Fruit fly (Drosophila melanogaster) whole organism, embryonic: ENCODE measurements around the gene CG10195.

Experiments used
- Antp ChIP-seq: fragments of 200-800 bp; sonication (Bioruptor generic); optimal IDR thresholded peaks from 3 replicates; lab custom pipeline; 2016; ENCODE audit warnings: missing biosample characterization, missing genetic modification characterization
- B-H1 ChIP-seq: fragments of 200-800 bp; sonication (Bioruptor generic); IDR thresholded peaks from 3 replicates; pipeline ENCODE4 v1.3.6; 2022; ENCODE audit warnings: missing biosample characterization, missing genetic modification characterization
- C15 ChIP-seq: fragments of 200-800 bp; sonication (Bioruptor generic); IDR thresholded peaks from 3 replicates; pipeline ENCODE4 v1.3.6; 2022; ENCODE audit warnings: missing biosample characterization, missing genetic modification characterization
- CG1024 ChIP-seq: fragments of 200-800 bp; sonication (Bioruptor generic); IDR thresholded peaks from 2 replicates; pipeline ENCODE4 v1.3.6; 2022; ENCODE audit warnings: missing biosample characterization, missing genetic modification characterization
- CG11695 ChIP-seq: fragments of 200-800 bp; sonication (Bioruptor generic); IDR thresholded peaks from 3 replicates; pipeline ENCODE4 v1.3.6; 2022; ENCODE audit warnings: missing biosample characterization, missing genetic modification characterization
- CG11696 ChIP-seq: fragments of 200-800 bp; sonication (Bioruptor generic); IDR thresholded peaks from 2 replicates; pipeline ENCODE4 v1.3.6; 2022; ENCODE audit warnings: missing biosample characterization, missing genetic modification characterization
- CG11723 ChIP-seq: fragments of 200-800 bp; sonication (Bioruptor generic); optimal IDR thresholded peaks from 2 replicates; lab custom pipeline; 2017; ENCODE audit warnings: missing biosample characterization, mild to moderate bottlenecking, missing genetic modification characterization
- CG12104 ChIP-seq: fragments of 200-800 bp; sonication (Bioruptor generic); optimal IDR thresholded peaks from 3 replicates; lab custom pipeline; 2016; ENCODE audit warnings: missing biosample characterization, missing genetic modification characterization
- CG2202 ChIP-seq: fragments of 200-800 bp; sonication (Bioruptor generic); optimal IDR thresholded peaks from 2 replicates; lab custom pipeline; 2018; ENCODE audit warnings: missing biosample characterization, mild to moderate bottlenecking, missing genetic modification characterization
- CG32772 ChIP-seq: fragments of 200-800 bp; sonication (Bioruptor generic); IDR thresholded peaks from 2 replicates; pipeline ENCODE4 v1.3.6; 2022; ENCODE audit warnings: missing biosample characterization, missing genetic modification characterization
- CG3281 ChIP-seq: fragments of 200-800 bp; sonication (Bioruptor generic); optimal IDR thresholded peaks from 3 replicates; lab custom pipeline; 2017; ENCODE audit warnings: missing biosample characterization, mild to moderate bottlenecking, missing genetic modification characterization
- CG6689 ChIP-seq: fragments of 200-800 bp; sonication (Bioruptor generic); IDR thresholded peaks from 2 replicates; pipeline ENCODE4 v1.3.6; 2022; ENCODE audit warnings: missing biosample characterization, missing genetic modification characterization
- CG8765 ChIP-seq: fragments of 200-800 bp; sonication (Bioruptor generic); IDR thresholded peaks from 2 replicates; pipeline ENCODE4 v1.3.6; 2022; ENCODE audit warnings: missing biosample characterization, missing genetic modification characterization
- CG9797 ChIP-seq: fragments of 200-800 bp; sonication (Bioruptor generic); optimal IDR thresholded peaks from 3 replicates; lab custom pipeline; 2018; ENCODE audit warnings: missing biosample characterization, mild to moderate bottlenecking, missing genetic modification characterization
- CHES-1-like ChIP-seq: fragments of 200-800 bp; sonication (Bioruptor generic); optimal IDR thresholded peaks from 2 replicates; lab custom pipeline; 2016; ENCODE audit warnings: missing biosample characterization, missing genetic modification characterization
- Camta ChIP-seq: fragments of 200-800 bp; sonication (Bioruptor generic); optimal IDR thresholded peaks from 2 replicates; lab custom pipeline; 2016; ENCODE audit warnings: missing biosample characterization, missing genetic modification characterization
- D ChIP-seq, 2 experiments: fragments of 200-800 bp in 1 of 2; fragments of >200 bp in 1 of 2; sonication (Bioruptor generic) in 1 of 2; optimal IDR thresholded peaks; 2 replicates in 1 of 2; 3 replicates in 1 of 2; lab custom pipeline; 2017; ENCODE audit warnings: mild to moderate bottlenecking in 1 of 2, missing biosample characterization in 1 of 2, missing genetic modification characterization in 1 of 2, missing genetic modification reagents in 1 of 2
- D19B ChIP-seq: fragments of 200-800 bp; sonication (Bioruptor generic); optimal IDR thresholded peaks from 2 replicates; lab custom pipeline; 2017; ENCODE audit warnings: missing biosample characterization, mild to moderate bottlenecking, missing genetic modification characterization
- Doc2 ChIP-seq: fragments of 200-800 bp; sonication (Bioruptor generic); IDR thresholded peaks from 2 replicates; pipeline ENCODE4 v1.3.6; 2022; ENCODE audit warnings: missing biosample characterization, missing genetic modification characterization
- Fer1 ChIP-seq: fragments of 200-800 bp; sonication (Bioruptor generic); optimal IDR thresholded peaks from 2 replicates; lab custom pipeline; 2017; ENCODE audit warnings: missing biosample characterization, mild to moderate bottlenecking, missing genetic modification characterization
- Fer3 ChIP-seq: fragments of 200-800 bp; sonication (Bioruptor generic); optimal IDR thresholded peaks from 2 replicates; lab custom pipeline; 2018; ENCODE audit warnings: missing biosample characterization, mild to moderate bottlenecking, missing genetic modification characterization, moderate library complexity
- Hr78 ChIP-seq, 2 experiments: fragments of 200-800 bp in 1 of 2; fragments of >200 bp in 1 of 2; sonication (Bioruptor generic) in 1 of 2; optimal IDR thresholded peaks; 2 replicates each; lab custom pipeline; 2017 to 2019; ENCODE audit warnings: missing biosample characterization in 2 of 2, missing genetic modification characterization in 2 of 2, mild to moderate bottlenecking in 1 of 2, moderate library complexity in 1 of 2
- MBD-R2 ChIP-seq: fragments of 200-800 bp; sonication (Bioruptor generic); IDR thresholded peaks from 2 replicates; pipeline ENCODE4 v1.3.6; 2022; ENCODE audit warnings: missing biosample characterization, missing genetic modification characterization
- PHDP ChIP-seq: fragments of 200-800 bp; sonication (Bioruptor generic); optimal IDR thresholded peaks from 3 replicates; lab custom pipeline; 2018; ENCODE audit warnings: missing biosample characterization, mild to moderate bottlenecking, missing genetic modification characterization, moderate library complexity
- Scr ChIP-seq: fragments of 200-800 bp; sonication (Bioruptor generic); IDR thresholded peaks from 2 replicates; pipeline ENCODE4 v1.3.6; 2022; ENCODE audit warnings: missing biosample characterization, missing genetic modification characterization; ENCODE audit not compliant: partially characterized antibody
- Side ChIP-seq: fragments of 200-800 bp; sonication (Bioruptor generic); optimal IDR thresholded peaks from 2 replicates; lab custom pipeline; 2016; ENCODE audit warnings: missing biosample characterization, missing genetic modification characterization
- Usf ChIP-seq: fragments of 200-800 bp; sonication (Bioruptor generic); optimal IDR thresholded peaks from 2 replicates; lab custom pipeline; 2017; ENCODE audit warnings: missing genotype, missing biosample characterization, missing genetic modification characterization
- bsh ChIP-seq, 2 experiments: fragments of 200-800 bp; sonication (Bioruptor generic); optimal IDR thresholded peaks; 2 replicates each; lab custom pipeline; 2017 to 2018; ENCODE audit warnings: mild to moderate bottlenecking in 2 of 2, missing biosample characterization in 2 of 2, missing genetic modification characterization in 2 of 2, moderate library complexity in 1 of 2
- da ChIP-seq: fragments of 200-800 bp; sonication (Bioruptor generic); optimal IDR thresholded peaks from 2 replicates; lab custom pipeline; 2016; ENCODE audit warnings: missing biosample characterization, missing genetic modification characterization
- danr ChIP-seq: fragments of 200-800 bp; sonication (Bioruptor generic); IDR thresholded peaks from 2 replicates; pipeline ENCODE4 v1.3.6; 2022; ENCODE audit warnings: missing biosample characterization, missing genetic modification characterization
- disco-r ChIP-seq: fragments of 200-800 bp; sonication (Bioruptor generic); optimal IDR thresholded peaks from 2 replicates; lab custom pipeline; 2016; ENCODE audit warnings: missing biosample characterization, missing genetic modification characterization
- fd64A ChIP-seq: fragments of 200-800 bp; sonication (Bioruptor generic); optimal IDR thresholded peaks from 3 replicates; lab custom pipeline; 2018; ENCODE audit warnings: missing biosample characterization, mild to moderate bottlenecking, missing genetic modification characterization
- fu2 ChIP-seq: fragments of 200-800 bp; sonication (Bioruptor generic); optimal IDR thresholded peaks from 2 replicates; lab custom pipeline; 2016; ENCODE audit warnings: missing biosample characterization, missing genetic modification characterization
- hth ChIP-seq: fragments of >200 bp; optimal IDR thresholded peaks from 2 replicates; lab custom pipeline; 2017; ENCODE audit warnings: inconsistent platforms
- inv ChIP-seq: fragments of 200-800 bp; sonication (Bioruptor generic); IDR thresholded peaks from 2 replicates; pipeline ENCODE4 v1.3.6; 2022; ENCODE audit warnings: missing biosample characterization, missing genetic modification characterization; ENCODE audit not compliant: partially characterized antibody
- klu ChIP-seq: fragments of 200-800 bp; sonication (Bioruptor generic); IDR thresholded peaks from 2 replicates; pipeline ENCODE4 v1.3.6; 2022; ENCODE audit warnings: missing biosample characterization, missing genetic modification characterization
- kni ChIP-seq: fragments of 200-800 bp; sonication (Bioruptor generic); optimal IDR thresholded peaks from 3 replicates; lab custom pipeline; 2017; ENCODE audit warnings: mild to moderate bottlenecking, missing biosample characterization, missing genetic modification reagents, missing genetic modification characterization
- lab ChIP-seq: fragments of 200-800 bp; sonication (Bioruptor generic); optimal IDR thresholded peaks from 3 replicates; lab custom pipeline; 2017; ENCODE audit warnings: missing biosample characterization, missing genetic modification characterization, mild to moderate bottlenecking, moderate library complexity, missing genetic modification reagents
- nau ChIP-seq: fragments of 200-800 bp; sonication (Bioruptor generic); optimal IDR thresholded peaks from 3 replicates; lab custom pipeline; 2017; ENCODE audit warnings: missing biosample characterization, mild to moderate bottlenecking, missing genetic modification characterization, missing genetic modification reagents
- pan ChIP-seq, 4 experiments: fragments of >200 bp in 3 of 4; fragments of 200-800 bp in 1 of 4; sonication (Bioruptor generic) in 1 of 4; optimal IDR thresholded peaks in 3 of 4; IDR thresholded peaks in 1 of 4; 2 replicates each; pipeline versions ENCODE4 v1.3.6 to Lab custom; 2017 to 2022; ENCODE audit warnings: missing biosample characterization in 2 of 4, missing genetic modification characterization in 2 of 4, mixed read lengths in 1 of 4
- repo ChIP-seq: fragments of 200-800 bp; sonication (Bioruptor generic); optimal IDR thresholded peaks from 2 replicates; lab custom pipeline; 2016; ENCODE audit warnings: missing biosample characterization, missing genetic modification characterization
- salm ChIP-seq: fragments of 200-800 bp; sonication (Bioruptor generic); optimal IDR thresholded peaks from 2 replicates; lab custom pipeline; 2018; ENCODE audit warnings: missing biosample characterization, mild to moderate bottlenecking, missing genetic modification characterization
- scrt ChIP-seq: fragments of 200-800 bp; sonication (Bioruptor generic); optimal IDR thresholded peaks from 2 replicates; lab custom pipeline; 2018; ENCODE audit warnings: missing biosample characterization, mild to moderate bottlenecking, missing genetic modification characterization, moderate library complexity
- sd ChIP-seq: fragments of 200-800 bp; sonication (Bioruptor generic); optimal IDR thresholded peaks from 3 replicates; lab custom pipeline; 2018; ENCODE audit warnings: missing biosample characterization, mild to moderate bottlenecking, missing genetic modification characterization, moderate library complexity
- sna ChIP-seq: fragments of 200-800 bp; sonication (Bioruptor generic); IDR thresholded peaks from 2 replicates; pipeline ENCODE4 v1.3.6; 2022; ENCODE audit warnings: missing biosample characterization, missing genetic modification characterization; ENCODE audit not compliant: partially characterized antibody
- so ChIP-seq: fragments of 200-800 bp; sonication (Bioruptor generic); IDR thresholded peaks from 3 replicates; pipeline ENCODE4 v1.3.6; 2022; ENCODE audit warnings: missing biosample characterization, missing genetic modification characterization
- stwl ChIP-seq: fragments of 200-800 bp; sonication (Bioruptor generic); optimal IDR thresholded peaks from 3 replicates; lab custom pipeline; 2018; ENCODE audit warnings: missing biosample characterization, mild to moderate bottlenecking, missing genetic modification characterization, moderate library complexity
- twi ChIP-seq: fragments of 200-800 bp; optimal IDR thresholded peaks from 2 replicates; lab custom pipeline; 2019; ENCODE audit warnings: missing biosample characterization, mild to moderate bottlenecking, missing genetic modification characterization, moderate library complexity
- zf30C ChIP-seq: fragments of 200-800 bp; sonication (Bioruptor generic); optimal IDR thresholded peaks from 3 replicates; lab custom pipeline; 2018; ENCODE audit warnings: missing biosample characterization, mild to moderate bottlenecking, missing genetic modification characterization
- zfh1 ChIP-seq: fragments of 200-800 bp; sonication (Bioruptor generic); IDR thresholded peaks from 3 replicates; pipeline ENCODE4 v1.3.6; 2022; ENCODE audit warnings: missing biosample characterization, missing genetic modification characterization

CG10195 gene

dm6 chr2L:19489997-19490461, 5.5 kb upstream of the CG10195 start, which contains the start of the genes CG10194 and CG18094 (continued):
- TF ChIP-seq Antp (no peak), salm (tag; lab: Kevin White, UChicago) (no peak), Fer1 (GFP tag; lab: Kevin White, UChicago) (peak; percentile 66), Scr (peak; percentile 47; the same call in 1 of the 2 replicates), Hr78 (GFP tag; optimal IDR thresholded peaks at IDR 0.05; lab: Kevin White, UChicago) (no peak), Camta (GFP tag; lab: Kevin White, UChicago) (no peak), fd64A (GFP tag; lab: Kevin White, UChicago) (no peak), zfh1 (GFP tag; lab: Robert Waterston, UW) (no peak), CG11723 (GFP tag; lab: Kevin White, UChicago) (no peak), CG12104 (no peak), klu (GFP tag; lab: Robert Waterston, UW) (no peak), hth (lab: Kevin White, UChicago) (no peak), twi (tag; lab: Kevin White, UChicago) (no peak), Fer3 (tag; lab: Kevin White, UChicago) (peak; percentile 47), nau (no peak), CG2202 (peak; percentile 3), sd (no peak), C15 (GFP tag; lab: Robert Waterston, UW) (no peak), stwl (tag; lab: Kevin White, UChicago) (peak; percentile 9), fu2 (GFP tag; lab: Kevin White, UChicago) (no peak), D (optimal IDR thresholded peaks at IDR 0.05; lab: Kevin White, UChicago) (no peak), D (GFP tag; optimal IDR thresholded peaks at IDR 0.05; lab: Kevin White, UChicago) (no peak), so (GFP tag; lab: Robert Waterston, UW) (no peak), sna (GFP tag; lab: Robert Waterston, UW) (peak; percentile 70), repo (no peak), disco-r (no peak), CG9797 (GFP tag; lab: Kevin White, UChicago) (no peak), kni (no peak), bsh (GFP tag; optimal IDR thresholded peaks at IDR 0.05; lab: Kevin White, UChicago) (peak in 1 of 2 experiments; percentile 43), B-H1 (GFP tag; lab: Robert Waterston, UW) (no peak; the same call in 2 of the 3 replicates), CG8765 (GFP tag; lab: Robert Waterston, UW) (no peak), D19B (GFP tag; lab: Kevin White, UChicago) (peak; percentile 99), inv (GFP tag; lab: Robert Waterston, UW) (peak; percentile 34), PHDP (tag; lab: Kevin White, UChicago) (no peak), CHES-1-like (GFP tag; lab: Kevin White, UChicago) (no peak), scrt (GFP tag; lab: Kevin White, UChicago) (peak; percentile 92), Side (no peak), CG11696 (GFP tag; lab: Robert Waterston, UW) (no peak), lab (GFP tag; lab: Kevin White, UChicago) (no peak), zf30C (no peak), CG6689 (no peak; the same call in 1 of the 2 replicates), da (no peak), pan (optimal IDR thresholded peaks at IDR 0.05; lab: Kevin White, UChicago) (no peak), pan (GFP tag; optimal IDR thresholded peaks at IDR 0.05 in 1 of 2, IDR thresholded peaks at IDR 0.05 in 1 of 2) (peak in 1 of 2 experiments; percentile 17), CG11695 (0 out of 3 replicates have a peak, but pooled peaks have one; percentile 32), CG1024 (GFP tag; lab: Robert Waterston, UW) (no peak), MBD-R2 (GFP tag; lab: Robert Waterston, UW) (peak; percentile 91), CG32772 (GFP tag; lab: Robert Waterston, UW) (no peak), danr (no peak), CG3281 (GFP tag; lab: Kevin White, UChicago) (peak; percentile 40), Doc2 (GFP tag; lab: Robert Waterston, UW) (no peak), Usf (GFP tag; lab: Kevin White, UChicago) (no peak)
